Worm (Caenorhabditis elegans) whole organism, L4 larva: ENCODE data around the gene mxl-1.

Experiments
- F49E8.2 ChIP-seq: sonication (generic microtip); optimal IDR thresholded peaks from 2 replicates; lab custom pipeline; 2016; ENCODE audit warnings: missing compliant biosample characterization, mild to moderate bottlenecking, missing genetic modification characterization, borderline replicate concordance
- duxl-1 ChIP-seq: sonication (generic microtip); optimal IDR thresholded peaks from 2 replicates; lab custom pipeline; 2016; ENCODE audit warnings: mild to moderate bottlenecking, missing genetic modification characterization, moderate library complexity, missing compliant biosample characterization; ENCODE audit not compliant: poor library complexity
- fkh-10 ChIP-seq: fragments of 150-350 bp; optimal IDR thresholded peaks from 2 replicates; lab custom pipeline; 2014; ENCODE audit warnings: missing biosample characterization, missing genetic modification reagents, missing genetic modification characterization
- hmg-1.1 ChIP-seq: fragments of 200-800 bp; sonication (Bioruptor generic); IDR thresholded peaks from 2 replicates; pipeline ENCODE4 v1.3.6; 2022; ENCODE audit warnings: missing genetic modification reagents, missing genetic modification characterization, missing compliant biosample characterization
- jun-1 ChIP-seq: fragments of 150-350 bp; optimal IDR thresholded peaks from 2 replicates; lab custom pipeline; 2014; ENCODE audit warnings: missing biosample characterization, missing genetic modification reagents, missing genetic modification characterization
- lin-13 ChIP-seq: fragments of 150-350 bp; optimal IDR thresholded peaks from 2 replicates; lab custom pipeline; 2014; ENCODE audit warnings: missing biosample characterization, missing genetic modification reagents, missing genetic modification characterization
- lin-15B ChIP-seq: fragments of 150-350 bp; sonication (generic microtip); optimal IDR thresholded peaks from 3 replicates; lab custom pipeline; 2014; ENCODE audit warnings: missing biosample characterization, missing genetic modification characterization
- mdl-1 ChIP-seq, 2 experiments: fragments of 150-350 bp in 1 of 2; sonication (generic microtip) in 1 of 2; optimal IDR thresholded peaks; 2 replicates each; lab custom pipeline; 2014 to 2017; ENCODE audit warnings: missing biosample characterization in 2 of 2, missing genetic modification characterization in 2 of 2
- nhr-11 ChIP-seq: fragments of 150-350 bp; optimal IDR thresholded peaks from 2 replicates; lab custom pipeline; 2014; ENCODE audit warnings: missing biosample characterization, missing genetic modification characterization
- snpc-4 ChIP-seq: fragments of 150-350 bp; optimal IDR thresholded peaks from 2 replicates; lab custom pipeline; 2014; ENCODE audit warnings: missing biosample characterization, missing genetic modification characterization
- unc-130 ChIP-seq: sonication (generic microtip); optimal IDR thresholded peaks from 2 replicates; lab custom pipeline; 2016; ENCODE audit warnings: missing genetic modification reagents, missing genetic modification characterization, missing compliant biosample characterization
- unc-62 ChIP-seq, 3 experiments: fragments of 150-350 bp in 1 of 3; sonication (generic microtip); optimal IDR thresholded peaks in 2 of 3; peaks in 1 of 3; 1 replicate in 1 of 3; 2 replicates in 2 of 3; lab custom pipeline; 2014 to 2017; ENCODE audit warnings: missing biosample characterization in 3 of 3, missing genetic modification characterization in 3 of 3, missing genetic modification reagents in 3 of 3, missing genotype in 1 of 3
- zag-1 ChIP-seq: fragments of 150-350 bp; optimal IDR thresholded peaks from 2 replicates; lab custom pipeline; 2014; ENCODE audit warnings: missing biosample characterization, missing genetic modification characterization

DNA sequence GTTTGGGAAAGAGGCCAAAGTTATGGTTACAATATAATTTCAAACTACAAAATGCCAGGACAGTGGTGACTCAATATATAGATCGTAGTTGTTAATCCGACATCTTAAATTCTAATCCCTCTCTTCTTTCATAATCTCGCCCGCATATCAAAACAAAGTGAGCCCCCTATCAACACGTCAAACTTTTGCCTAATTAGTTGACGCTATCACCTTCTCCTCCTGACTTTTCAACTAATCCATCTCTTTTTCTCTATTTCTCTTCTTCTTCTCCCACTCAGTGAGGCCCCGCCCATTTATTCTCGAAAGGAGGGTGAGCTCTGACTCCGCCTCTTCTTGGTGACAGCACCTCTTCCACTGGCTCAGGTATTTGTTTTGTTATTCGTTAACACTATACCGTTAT, 33.3 kb upstream of the mxl-1 start:
- TF ChIP-seq lin-15B (tag; lab: Kevin White, UChicago) (no peak), jun-1 (tag; lab: Kevin White, UChicago) (no peak), mdl-1 (tag; optimal IDR thresholded peaks at IDR 0.05; lab: Kevin White, UChicago) (no peak), unc-62 (GFP tag; optimal IDR thresholded peaks at IDR 0.05 in 1 of 2; lab: Kevin White, UChicago) (peak in 1 of 2 experiments; percentile 44), unc-62 (tag; optimal IDR thresholded peaks at IDR 0.05; lab: Kevin White, UChicago) (no peak), fkh-10 (GFP tag; lab: Kevin White, UChicago) (no peak), lin-13 (GFP tag; lab: Kevin White, UChicago) (no peak), snpc-4 (tag; lab: Kevin White, UChicago) (no peak), duxl-1 (no peak), nhr-11 (tag; lab: Kevin White, UChicago) (no peak), unc-130 (no peak), hmg-1.1 (no peak), F49E8.2 (tag; lab: Kevin White, UChicago) (no peak), zag-1 (tag; lab: Kevin White, UChicago) (no peak)
